Worm (Caenorhabditis elegans): ENCODE results near the gene Y65A5A.2.

The Y65A5A.2 gene

ce11 chrIV:16391470-16391869 lies 20.4 kb upstream of the Y65A5A.2 start:
- no peak for TF ChIP-seq ref-2 (tag; optimal IDR thresholded peaks at IDR 0.05)
- no peak for TF ChIP-seq odd-2 (tag; optimal IDR thresholded peaks at IDR 0.05)
- TF ChIP-seq tbx-7 (tag; optimal IDR thresholded peaks at IDR 0.05) = no peak
- TF ChIP-seq K02D7.2 (tag; optimal IDR thresholded peaks at IDR 0.05) = no peak
- TF ChIP-seq nfya-1 (tag; optimal IDR thresholded peaks at IDR 0.05) = no peak
- no peak for TF ChIP-seq T23F11.4 (GFP tag; optimal IDR thresholded peaks at IDR 0.05)
- no peak for TF ChIP-seq zip-5 (tag; optimal IDR thresholded peaks at IDR 0.05)

- no peak for TF ChIP-seq pat-9 (tag; optimal IDR thresholded peaks at IDR 0.05)
Observed at ce11 chrIV:16393668-16394067, 18.2 kb upstream of the Y65A5A.2 start, which contains the start of gene Y65A5A.24. Gene Y65A5A.24, plus strand, starts transcription at chrIV:16393968.

ce11 chrIV:16396651-16397050 lies 15.2 kb upstream of the Y65A5A.2 start:
- TF ChIP-seq pat-9 (tag; optimal IDR thresholded peaks at IDR 0.05) (no peak), ceh-6 (GFP tag; optimal IDR thresholded peaks at IDR 0.05) (no peak), elt-2 (tag; optimal IDR thresholded peaks at IDR 0.05) (no peak), tbx-7 (tag; optimal IDR thresholded peaks at IDR 0.05) (no peak), dve-1 (tag; optimal IDR thresholded peaks at IDR 0.05) (no peak), pag-3 (tag; optimal IDR thresholded peaks at IDR 0.05; ENCODE audit: borderline replicate concordance) (no peak), ceh-45 (GFP tag; IDR thresholded peaks at IDR 0.05) (no peak), sox-4 (tag; optimal IDR thresholded peaks at IDR 0.05) (no peak), pax-1 (tag; optimal IDR thresholded peaks at IDR 0.05) (no peak), unc-3 (GFP tag; conservative IDR thresholded peaks at IDR 0.05) (no peak), unc-3 (tag; optimal IDR thresholded peaks at IDR 0.05) (no peak), eyg-1 (tag; optimal IDR thresholded peaks at IDR 0.05) (no peak), ceh-34 (tag; optimal IDR thresholded peaks at IDR 0.05) (no peak), hlh-15 (tag; optimal IDR thresholded peaks at IDR 0.05) (no peak), ahr-1 (tag; optimal IDR thresholded peaks at IDR 0.05) (no peak), C38D4.7 (GFP tag; optimal IDR thresholded peaks at IDR 0.05) (no peak), hlh-30 (tag; optimal IDR thresholded peaks at IDR 0.05; ENCODE audit: insufficient read depth) (no peak), tbx-2 (tag; optimal IDR thresholded peaks at IDR 0.05) (no peak), pha-2 (tag; optimal IDR thresholded peaks at IDR 0.05) (no peak), hlh-13 (GFP tag; optimal IDR thresholded peaks at IDR 0.05) (no peak), lin-11 (tag; optimal IDR thresholded peaks at IDR 0.05) (no peak)

- TF ChIP-seq odd-2 (tag; optimal IDR thresholded peaks at IDR 0.05) = peak; percentile 0
- TF ChIP-seq Y22D7AL.16 (tag; optimal IDR thresholded peaks at IDR 0.05) = no peak
- no peak for TF ChIP-seq elt-4 (tag; optimal IDR thresholded peaks at IDR 0.05)
- TF ChIP-seq F13H6.1 (tag; optimal IDR thresholded peaks at IDR 0.05) = peak; percentile 20
- TF ChIP-seq ceh-9 (tag; optimal IDR thresholded peaks at IDR 0.05) = no peak
- TF ChIP-seq lin-11 (tag; optimal IDR thresholded peaks at IDR 0.05) = no peak
- no peak for TF ChIP-seq ceh-48 (tag; optimal IDR thresholded peaks at IDR 0.05)
- peak; percentile 4 for TF ChIP-seq rnt-1 (tag; optimal IDR thresholded peaks at IDR 0.05)
- peak; percentile 75 for TF ChIP-seq pat-9 (tag; optimal IDR thresholded peaks at IDR 0.05)
- TF ChIP-seq nfya-1 (tag; optimal IDR thresholded peaks at IDR 0.05) = peak; percentile 25
- TF ChIP-seq hlh-15 (tag; optimal IDR thresholded peaks at IDR 0.05) = no peak
- peak; percentile 20 for TF ChIP-seq elt-2 (tag; optimal IDR thresholded peaks at IDR 0.05)
- TF ChIP-seq ref-2 (tag; optimal IDR thresholded peaks at IDR 0.05) = peak; percentile 71
- TF ChIP-seq gmeb-2 (tag; optimal IDR thresholded peaks at IDR 0.05) = peak; percentile 32
- TF ChIP-seq C38D4.7 (GFP tag; optimal IDR thresholded peaks at IDR 0.05) = peak; percentile 45
- no peak for TF ChIP-seq pag-3 (tag; optimal IDR thresholded peaks at IDR 0.05; ENCODE audit: borderline replicate concordance)
- peak; percentile 26 for TF ChIP-seq fax-1 (tag; optimal IDR thresholded peaks at IDR 0.05)
- peak; percentile 59 for TF ChIP-seq hlh-13 (GFP tag; optimal IDR thresholded peaks at IDR 0.05)
- TF ChIP-seq C08G9.2 (tag; optimal IDR thresholded peaks at IDR 0.05) = peak; percentile 59
- no peak for TF ChIP-seq eyg-1 (tag; optimal IDR thresholded peaks at IDR 0.05)
- TF ChIP-seq nhr-232 (tag; optimal IDR thresholded peaks at IDR 0.05) = peak; percentile 54
- peak; percentile 60 for TF ChIP-seq che-1 (tag; optimal IDR thresholded peaks at IDR 0.05)
- TF ChIP-seq lim-6 (tag; optimal IDR thresholded peaks at IDR 0.05) = no peak
- TF ChIP-seq ets-4 (tag; optimal IDR thresholded peaks at IDR 0.05) = no peak
- no peak for TF ChIP-seq pros-1 (tag; optimal IDR thresholded peaks at IDR 0.05)
- TF ChIP-seq unc-3 (GFP tag; conservative IDR thresholded peaks at IDR 0.05) = peak; percentile 33; the same call in 1 of the 2 replicates
- no peak for TF ChIP-seq unc-3 (tag; optimal IDR thresholded peaks at IDR 0.05)
- TF ChIP-seq madf-2 (tag; optimal IDR thresholded peaks at IDR 0.05) = peak; percentile 55
- no peak for TF ChIP-seq fkh-6 (tag; optimal IDR thresholded peaks at IDR 0.05)
- no peak for TF ChIP-seq sox-2 (GFP tag; IDR thresholded peaks at IDR 0.05)
Observed at ce11 chrIV:16397845-16398607, 13.8 kb upstream of the Y65A5A.2 start.

Measured in whole organism, late embryonic.